Fruit fly (Drosophila melanogaster) whole organism, wandering third instar larva: Measurements from ENCODE around the gene Actn3.

Experiments used
- Abd-B ChIP-seq: fragments of >200 bp; optimal IDR thresholded peaks from 2 replicates; lab custom pipeline; 2017; ENCODE audit warnings: missing biosample characterization, missing genetic modification characterization
- CG32264 ChIP-seq: fragments of 200-800 bp; sonication (Bioruptor generic); optimal IDR thresholded peaks from 2 replicates; lab custom pipeline; 2016; ENCODE audit warnings: missing biosample characterization, missing genetic modification characterization
- CG9705 ChIP-seq: fragments of 200-800 bp; sonication (Bioruptor generic); optimal IDR thresholded peaks from 2 replicates; lab custom pipeline; 2018; ENCODE audit warnings: missing biosample characterization, mild to moderate bottlenecking, missing genetic modification characterization
- CrebA ChIP-seq: fragments of 200-800 bp; sonication (Bioruptor generic); optimal IDR thresholded peaks from 2 replicates; lab custom pipeline; 2016; ENCODE audit warnings: missing biosample characterization, mild to moderate bottlenecking, missing genetic modification characterization, borderline replicate concordance
- Dif ChIP-seq: fragments of 200-275, 200-300 bp; sonication (Bioruptor generic); optimal IDR thresholded peaks from 2 replicates; lab custom pipeline; 2018; ENCODE audit warnings: missing biosample characterization, missing genetic modification characterization; ENCODE audit not compliant: partially characterized antibody
- HLH106 ChIP-seq: fragments of 200-800 bp; optimal IDR thresholded peaks from 3 replicates; lab custom pipeline; 2019; ENCODE audit warnings: missing biosample characterization, mild to moderate bottlenecking, missing genetic modification characterization, moderate library complexity
- Hnf4 ChIP-seq: fragments of 200-800 bp; sonication (Bioruptor generic); optimal IDR thresholded peaks from 2 replicates; lab custom pipeline; 2016; ENCODE audit warnings: missing biosample characterization, mild to moderate bottlenecking, missing genetic modification characterization
- Jra ChIP-seq: sonication (Bioruptor generic); optimal IDR thresholded peaks from 2 replicates; lab custom pipeline; 2016; ENCODE audit warnings: missing biosample characterization, missing genetic modification characterization
- Myc ChIP-seq: fragments of >200 bp; optimal IDR thresholded peaks from 2 replicates; lab custom pipeline; 2017
- OdsH ChIP-seq: fragments of 200-800 bp; sonication (Bioruptor generic); optimal IDR thresholded peaks from 2 replicates; lab custom pipeline; 2016; ENCODE audit warnings: missing biosample characterization, mild to moderate bottlenecking, missing genetic modification characterization
- Rel ChIP-seq, 2 experiments: fragments of 200-800 bp; sonication (Bioruptor generic) in 1 of 2; optimal IDR thresholded peaks; 2 replicates in 1 of 2; 3 replicates in 1 of 2; lab custom pipeline; 2016 to 2019; ENCODE audit warnings: mild to moderate bottlenecking in 2 of 2, missing biosample characterization in 2 of 2, missing genetic modification characterization in 2 of 2, moderate library complexity in 1 of 2
- Sp1 ChIP-seq: fragments of 200-800 bp; sonication (Bioruptor generic); optimal IDR thresholded peaks from 3 replicates; lab custom pipeline; 2019; ENCODE audit warnings: missing biosample characterization, mild to moderate bottlenecking, missing genetic modification characterization, moderate library complexity
- Vsx2 ChIP-seq: fragments of 200-300, 225-300 bp; sonication (Bioruptor generic); optimal IDR thresholded peaks from 2 replicates; lab custom pipeline; 2018; ENCODE audit warnings: missing biosample characterization, missing genetic modification characterization; ENCODE audit not compliant: partially characterized antibody
- br ChIP-seq: fragments of 200-800 bp; sonication (Bioruptor generic); optimal IDR thresholded peaks from 2 replicates; lab custom pipeline; 2016; ENCODE audit warnings: missing biosample characterization, missing genetic modification characterization
- brk ChIP-seq: fragments of 200-800 bp; sonication (Bioruptor generic); optimal IDR thresholded peaks from 2 replicates; lab custom pipeline; 2016; ENCODE audit warnings: missing biosample characterization, mild to moderate bottlenecking, missing genetic modification characterization
- dl ChIP-seq, 2 experiments: fragments of 175-275, 200-275 bp in 1 of 2; fragments of 200-275 bp in 1 of 2; sonication (Bioruptor generic); optimal IDR thresholded peaks; lab custom pipeline; 2018; ENCODE audit warnings: mild to moderate bottlenecking in 2 of 2, missing biosample characterization in 2 of 2, missing genetic modification characterization in 2 of 2, moderate library complexity in 2 of 2; ENCODE audit not compliant: partially characterized antibody in 2 of 2, insufficient read depth in 1 of 2
- dmrt93B ChIP-seq: fragments of 200-800 bp; sonication (Bioruptor generic); optimal IDR thresholded peaks from 2 replicates; lab custom pipeline; 2018; ENCODE audit warnings: missing biosample characterization, mild to moderate bottlenecking, missing genetic modification characterization
- dsf ChIP-seq: sonication (Bioruptor generic); optimal IDR thresholded peaks from 2 replicates; lab custom pipeline; 2016; ENCODE audit warnings: missing biosample characterization, missing genetic modification characterization, borderline replicate concordance
- ey ChIP-seq: fragments of 200-800 bp; sonication (Bioruptor generic); optimal IDR thresholded peaks from 2 replicates; lab custom pipeline; 2016; ENCODE audit warnings: missing biosample characterization, missing genetic modification characterization
- lola ChIP-seq: fragments of >200 bp; optimal IDR thresholded peaks from 2 replicates; lab custom pipeline; 2017; ENCODE audit warnings: missing biosample characterization, missing genetic modification characterization
- psq ChIP-seq: fragments of 200-800 bp; sonication (Bioruptor generic); optimal IDR thresholded peaks from 3 replicates; lab custom pipeline; 2017; ENCODE audit warnings: missing biosample characterization, mild to moderate bottlenecking, missing genetic modification characterization, moderate library complexity
- rgr ChIP-seq: fragments of 200-800 bp; sonication (Bioruptor generic); optimal IDR thresholded peaks from 3 replicates; lab custom pipeline; 2016; ENCODE audit warnings: missing biosample characterization, mild to moderate bottlenecking, missing genetic modification characterization
- sage ChIP-seq: fragments of 200-800 bp; sonication (Bioruptor generic); optimal IDR thresholded peaks from 2 replicates; lab custom pipeline; 2016; ENCODE audit warnings: missing biosample characterization, mild to moderate bottlenecking, missing genetic modification characterization
- sv ChIP-seq: fragments of 200-800 bp; sonication (Bioruptor generic); optimal IDR thresholded peaks from 3 replicates; lab custom pipeline; 2016; ENCODE audit warnings: missing biosample characterization, missing genetic modification characterization
- tai ChIP-seq: sonication (Bioruptor generic); optimal IDR thresholded peaks from 2 replicates; lab custom pipeline; 2016; ENCODE audit warnings: missing biosample characterization, missing genetic modification characterization
- usp ChIP-seq: fragments of >200 bp; optimal IDR thresholded peaks from 2 replicates; lab custom pipeline; 2017; ENCODE audit warnings: missing biosample characterization, missing genetic modification characterization
- woc ChIP-seq: sonication (Bioruptor generic); optimal IDR thresholded peaks from 2 replicates; lab custom pipeline; 2016; ENCODE audit warnings: missing biosample characterization, mild to moderate bottlenecking, missing genetic modification characterization

The Actn3 gene

dm6 chr3R:16980958-16981623, 3.5 kb upstream of the Actn3 start:
- TF ChIP-seq Rel (GFP tag; optimal IDR thresholded peaks at IDR 0.05; lab: Kevin White, UChicago) = no peak
- no peak for TF ChIP-seq Rel (tag; optimal IDR thresholded peaks at IDR 0.05; lab: Kevin White, UChicago)
- no peak for TF ChIP-seq sv (GFP tag; lab: Kevin White, UChicago)
- no peak for TF ChIP-seq HLH106 (tag; lab: Kevin White, UChicago)
- no peak for TF ChIP-seq ey (GFP tag; lab: Kevin White, UChicago)
- no peak for TF ChIP-seq OdsH (GFP tag; lab: Kevin White, UChicago)
- TF ChIP-seq tai = no peak
- TF ChIP-seq CG32264 (GFP tag; lab: Kevin White, UChicago) = no peak
- TF ChIP-seq psq (GFP tag; lab: Kevin White, UChicago) = no peak
- no peak for TF ChIP-seq CG9705
- TF ChIP-seq Sp1 (GFP tag; lab: Kevin White, UChicago) = no peak
- TF ChIP-seq brk (GFP tag; lab: Kevin White, UChicago) = no peak
- TF ChIP-seq dsf (GFP tag; lab: Kevin White, UChicago) = no peak
- no peak for TF ChIP-seq Myc (lab: Kevin White, UChicago)
- TF ChIP-seq Vsx2 (GFP tag; lab: Kevin White, UChicago) = no peak

dm6 chr3R:16974904-16975303, 2.7 kb downstream of the Actn3 start, which contains the start of gene VhaM9.7-d:
VhaM9.7-d (plus strand) TSS chr3R:16975204.
- TF ChIP-seq dl (GFP tag; optimal IDR thresholded peaks at IDR 0.05; lab: Kevin White, UChicago; ENCODE audit: insufficient read depth in 1 of 2, partially characterized antibody in 2 of 2) = no peak
- no peak for TF ChIP-seq CrebA (GFP tag; lab: Kevin White, UChicago)
- TF ChIP-seq usp (GFP tag; lab: Kevin White, UChicago) = no peak
- no peak for TF ChIP-seq lola (GFP tag; lab: Kevin White, UChicago)
- TF ChIP-seq Jra = no peak

- TF ChIP-seq dmrt93B (GFP tag; lab: Kevin White, UChicago) = no peak
- TF ChIP-seq Myc (lab: Kevin White, UChicago) = no peak
- no peak for TF ChIP-seq lola (GFP tag; lab: Kevin White, UChicago)
These were observed 5.0 kb downstream of the Actn3 start for dm6 chr3R:16972575-16972974.

dm6 chr3R:16972136-16972535, 5.5 kb downstream of the Actn3 start, which contains the start of gene Abd-B:
Abd-B (minus strand) TSS chr3R:16972236.
- TF ChIP-seq CG32264 (GFP tag; lab: Kevin White, UChicago) = no peak
- no peak for TF ChIP-seq Rel (GFP tag; optimal IDR thresholded peaks at IDR 0.05; lab: Kevin White, UChicago)
- no peak for TF ChIP-seq Rel (tag; optimal IDR thresholded peaks at IDR 0.05; lab: Kevin White, UChicago)
- no peak for TF ChIP-seq tai
- TF ChIP-seq sage (GFP tag; lab: Kevin White, UChicago) = no peak
- no peak for TF ChIP-seq CrebA (GFP tag; lab: Kevin White, UChicago)
- TF ChIP-seq Dif (GFP tag; lab: Kevin White, UChicago) = no peak
- no peak for TF ChIP-seq sv (GFP tag; lab: Kevin White, UChicago)
- TF ChIP-seq CG9705 = no peak
- no peak for TF ChIP-seq rgr (GFP tag; lab: Kevin White, UChicago)

dm6 chr3R:16969361-16970355, 7.9 kb downstream of the Actn3 start:
- no peak for TF ChIP-seq ey (GFP tag; lab: Kevin White, UChicago)
- TF ChIP-seq HLH106 (tag; lab: Kevin White, UChicago) = peak; percentile 69
- TF ChIP-seq OdsH (GFP tag; lab: Kevin White, UChicago) = peak; percentile 35
- TF ChIP-seq sv (GFP tag; lab: Kevin White, UChicago) = peak; percentile 38
- peak; percentile 44 for TF ChIP-seq CG9705
- TF ChIP-seq Vsx2 (GFP tag; lab: Kevin White, UChicago) = peak; percentile 52
- no peak for TF ChIP-seq Abd-B
- TF ChIP-seq woc = peak; percentile 64
- no peak for TF ChIP-seq br (GFP tag; lab: Kevin White, UChicago)
- peak; percentile 14 for TF ChIP-seq Hnf4
- peak; percentile 93 for TF ChIP-seq Myc (lab: Kevin White, UChicago)
- TF ChIP-seq, all 38 proteins: peak for 8
